Worm (Caenorhabditis elegans) whole organism, late embryonic: ENCODE data around the gene srt-18.

Experiments used
- K02D7.2 ChIP-seq: sonication (generic microtip); optimal IDR thresholded peaks from 2 replicates; lab custom pipeline; 2017; ENCODE audit warnings: mild to moderate bottlenecking, missing genetic modification characterization, missing compliant biosample characterization
- K09A11.1 ChIP-seq: sonication (generic microtip); optimal IDR thresholded peaks from 2 replicates; lab custom pipeline; 2017; ENCODE audit warnings: antibody characterized with exemption, mild to moderate bottlenecking, missing genetic modification characterization, missing compliant biosample characterization; ENCODE audit not compliant: insufficient read depth
- T23F11.4 ChIP-seq: fragments of 200-800 bp; sonication (Bioruptor generic); optimal IDR thresholded peaks from 2 replicates; lab custom pipeline; 2018; ENCODE audit warnings: mild to moderate bottlenecking, missing genetic modification characterization, missing compliant biosample characterization
- Y22D7AL.16 ChIP-seq: sonication (generic microtip); optimal IDR thresholded peaks from 2 replicates; lab custom pipeline; 2016; ENCODE audit warnings: missing genetic modification characterization, missing compliant biosample characterization
- ama-1 ChIP-seq: fragments of 150-350 bp; optimal IDR thresholded peaks from 2 replicates; lab custom pipeline; 2014
- ceh-14 ChIP-seq: sonication (generic microtip); optimal IDR thresholded peaks from 2 replicates; lab custom pipeline; 2016; ENCODE audit warnings: missing genotype, missing genetic modification characterization, missing compliant biosample characterization
- ceh-19 ChIP-seq: fragments of 200-800 bp; sonication (Bioruptor generic); optimal IDR thresholded peaks from 2 replicates; lab custom pipeline; 2018; ENCODE audit warnings: mild to moderate bottlenecking, missing genetic modification characterization, missing compliant biosample characterization
- ceh-22 ChIP-seq: sonication (generic microtip); optimal IDR thresholded peaks from 2 replicates; lab custom pipeline; 2017; ENCODE audit warnings: missing biosample characterization, missing genetic modification characterization
- ceh-9 ChIP-seq: sonication (generic microtip); optimal IDR thresholded peaks from 2 replicates; lab custom pipeline; 2016; ENCODE audit warnings: mild to moderate bottlenecking, missing genetic modification characterization, inconsistent platforms, missing compliant biosample characterization
- che-1 ChIP-seq: sonication (generic microtip); optimal IDR thresholded peaks from 2 replicates; lab custom pipeline; 2016; ENCODE audit warnings: mild to moderate bottlenecking, missing genetic modification characterization, missing compliant biosample characterization
- dmd-4 ChIP-seq: sonication (generic microtip); optimal IDR thresholded peaks from 2 replicates; lab custom pipeline; 2016; ENCODE audit warnings: borderline replicate concordance, missing genetic modification characterization, missing compliant biosample characterization
- elt-2 ChIP-seq: sonication (generic microtip); optimal IDR thresholded peaks from 2 replicates; lab custom pipeline; 2016; ENCODE audit warnings: missing genetic modification reagents, missing genetic modification characterization, missing compliant biosample characterization
- elt-4 ChIP-seq: sonication (generic microtip); optimal IDR thresholded peaks from 2 replicates; lab custom pipeline; 2016; ENCODE audit warnings: missing genetic modification characterization, missing compliant biosample characterization
- eyg-1 ChIP-seq: sonication (generic microtip); optimal IDR thresholded peaks from 2 replicates; lab custom pipeline; 2016; ENCODE audit warnings: missing genotype, missing genetic modification characterization, missing compliant biosample characterization
- fax-1 ChIP-seq: sonication (generic microtip); optimal IDR thresholded peaks from 2 replicates; lab custom pipeline; 2016; ENCODE audit warnings: missing genotype, missing genetic modification characterization, missing compliant biosample characterization
- fkh-10 ChIP-seq: fragments of 150-350 bp; optimal IDR thresholded peaks from 2 replicates; lab custom pipeline; 2014; ENCODE audit warnings: missing biosample characterization, missing genetic modification reagents, missing genetic modification characterization
- gmeb-2 ChIP-seq: sonication (generic microtip); optimal IDR thresholded peaks from 2 replicates; lab custom pipeline; 2016; ENCODE audit warnings: missing genetic modification characterization, inconsistent platforms, missing compliant biosample characterization
- hlh-13 ChIP-seq: fragments of 200-800 bp; sonication (Bioruptor generic); optimal IDR thresholded peaks from 2 replicates; lab custom pipeline; 2018; ENCODE audit warnings: mild to moderate bottlenecking, missing genetic modification characterization, missing compliant biosample characterization
- hlh-15 ChIP-seq: sonication (generic microtip); optimal IDR thresholded peaks from 2 replicates; lab custom pipeline; 2016; ENCODE audit warnings: missing genetic modification characterization, missing compliant biosample characterization
- hlh-6 ChIP-seq: sonication (generic microtip); optimal IDR thresholded peaks from 2 replicates; lab custom pipeline; 2016; ENCODE audit warnings: missing genotype, missing genetic modification characterization, missing compliant biosample characterization
- hlh-8 ChIP-seq: sonication (generic microtip); optimal IDR thresholded peaks from 2 replicates; lab custom pipeline; 2016; ENCODE audit warnings: missing genotype, missing genetic modification characterization, missing compliant biosample characterization
- lin-11 ChIP-seq: fragments of 200-800 bp; sonication (Bioruptor generic); optimal IDR thresholded peaks from 2 replicates; lab custom pipeline; 2018; ENCODE audit warnings: mild to moderate bottlenecking, missing genetic modification characterization, missing compliant biosample characterization
- nfya-1 ChIP-seq: sonication (generic microtip); optimal IDR thresholded peaks from 2 replicates; lab custom pipeline; 2017; ENCODE audit warnings: missing genetic modification characterization, mild to moderate bottlenecking, missing compliant biosample characterization, antibody characterized with exemption, moderate library complexity
- nhr-11 ChIP-seq: fragments of 150-350 bp; optimal IDR thresholded peaks from 2 replicates; lab custom pipeline; 2014; ENCODE audit warnings: missing biosample characterization, missing genetic modification characterization
- npax-4 ChIP-seq: sonication (generic microtip); optimal IDR thresholded peaks from 2 replicates; lab custom pipeline; 2016; ENCODE audit warnings: missing genetic modification characterization, missing compliant biosample characterization
- odd-2 ChIP-seq: sonication (generic microtip); optimal IDR thresholded peaks from 2 replicates; lab custom pipeline; 2017; ENCODE audit warnings: antibody characterized with exemption, mild to moderate bottlenecking, missing genetic modification characterization, missing compliant biosample characterization
- pag-3 ChIP-seq: sonication (generic microtip); optimal IDR thresholded peaks from 2 replicates; lab custom pipeline; 2016; ENCODE audit warnings: missing compliant biosample characterization, missing genetic modification characterization, borderline replicate concordance
- pat-9 ChIP-seq: fragments of 200-800 bp; sonication (Bioruptor generic); optimal IDR thresholded peaks from 2 replicates; lab custom pipeline; 2018; ENCODE audit warnings: mild to moderate bottlenecking, missing genetic modification characterization, moderate library complexity, missing compliant biosample characterization
- pax-1 ChIP-seq: fragments of 150-350 bp; optimal IDR thresholded peaks from 2 replicates; lab custom pipeline; 2014; ENCODE audit warnings: missing biosample characterization, missing genetic modification characterization
- pha-4 ChIP-seq: fragments of 150-350 bp; optimal IDR thresholded peaks from 2 replicates; lab custom pipeline; 2018; ENCODE audit warnings: missing biosample characterization, missing genetic modification reagents, missing genetic modification characterization
- ref-2 ChIP-seq: sonication (generic microtip); optimal IDR thresholded peaks from 2 replicates; lab custom pipeline; 2016; ENCODE audit warnings: missing genetic modification characterization, missing compliant biosample characterization
- rnt-1 ChIP-seq: sonication (generic microtip); optimal IDR thresholded peaks from 2 replicates; lab custom pipeline; 2016; ENCODE audit warnings: missing genetic modification characterization, missing compliant biosample characterization
- sdc-2 ChIP-seq: sonication (generic microtip); optimal IDR thresholded peaks from 2 replicates; lab custom pipeline; 2016; ENCODE audit warnings: missing genotype, missing genetic modification characterization, missing compliant biosample characterization
- ttx-3 ChIP-seq: sonication (generic microtip); optimal IDR thresholded peaks from 2 replicates; lab custom pipeline; 2016; ENCODE audit warnings: missing genetic modification reagents, missing genetic modification characterization, missing compliant biosample characterization
- unc-3 ChIP-seq, 2 experiments: fragments of 200-800 bp in 1 of 2; sonication (Bioruptor generic) in 1 of 2; sonication (generic microtip) in 1 of 2; conservative IDR thresholded peaks in 1 of 2; optimal IDR thresholded peaks in 1 of 2; 2 replicates each; pipeline versions ENCODE4 v1.3.6 to Lab custom; 2016 to 2022; ENCODE audit warnings: missing compliant biosample characterization in 2 of 2, missing genetic modification characterization in 2 of 2, missing genetic modification reagents in 1 of 2
- unc-42 ChIP-seq: sonication (generic microtip); optimal IDR thresholded peaks from 2 replicates; lab custom pipeline; 2016; ENCODE audit warnings: missing genotype, missing genetic modification characterization, missing compliant biosample characterization
- unc-55 ChIP-seq: sonication (generic microtip); optimal IDR thresholded peaks from 2 replicates; lab custom pipeline; 2017; ENCODE audit warnings: missing biosample characterization, missing genetic modification reagents, missing genetic modification characterization
- unc-86 ChIP-seq: sonication (generic microtip); optimal IDR thresholded peaks from 2 replicates; lab custom pipeline; 2016; ENCODE audit warnings: missing genetic modification characterization, missing compliant biosample characterization
- zip-5 ChIP-seq: sonication (generic microtip); optimal IDR thresholded peaks from 2 replicates; lab custom pipeline; 2016; ENCODE audit warnings: missing genetic modification characterization, missing compliant biosample characterization

Gene srt-18

ce11 chrV:9054771-9055170, 39.3 kb upstream of the srt-18 start, which contains the start of gene swm-1:
TSS of gene swm-1 (minus strand) at chrV:9054871.
- no peak for TF ChIP-seq ama-1
- no peak for TF ChIP-seq elt-4 (tag; lab: Kevin White, UChicago)
- TF ChIP-seq ceh-19 (GFP tag; lab: Kevin White, UChicago), result no peak
- no peak for TF ChIP-seq sdc-2
- no peak for TF ChIP-seq fkh-10 (GFP tag; lab: Kevin White, UChicago)
- TF ChIP-seq T23F11.4 (GFP tag; lab: Kevin White, UChicago), result no peak
- TF ChIP-seq hlh-13 (GFP tag; lab: Kevin White, UChicago), result no peak
- TF ChIP-seq ceh-22 (tag; lab: Kevin White, UChicago), result no peak
- no peak for TF ChIP-seq zip-5 (tag; lab: Kevin White, UChicago)
- no peak for TF ChIP-seq nfya-1 (tag; lab: Kevin White, UChicago)
- no peak for TF ChIP-seq npax-4 (tag; lab: Kevin White, UChicago)
- no peak for TF ChIP-seq unc-3 (GFP tag; conservative IDR thresholded peaks at IDR 0.05; lab: Robert Waterston, UW)
- TF ChIP-seq unc-3 (tag; optimal IDR thresholded peaks at IDR 0.05; lab: Kevin White, UChicago), result no peak
- no peak for TF ChIP-seq pha-4 (tag; lab: Kevin White, UChicago)
- no peak for TF ChIP-seq ref-2 (tag; lab: Kevin White, UChicago)
- TF ChIP-seq, all 69 proteins: peak for 0

ce11 chrV:9053969-9054368, 38.5 kb upstream of the srt-18 start, which contains the start of gene C25E10.8:
TSS of gene C25E10.8 (minus strand) at chrV:9054069.
- TF ChIP-seq hlh-15 (tag; lab: Kevin White, UChicago), result no peak
- no peak for TF ChIP-seq unc-42
- TF ChIP-seq K02D7.2, result no peak
- TF ChIP-seq, all 69 proteins: peak for 0

DNA sequence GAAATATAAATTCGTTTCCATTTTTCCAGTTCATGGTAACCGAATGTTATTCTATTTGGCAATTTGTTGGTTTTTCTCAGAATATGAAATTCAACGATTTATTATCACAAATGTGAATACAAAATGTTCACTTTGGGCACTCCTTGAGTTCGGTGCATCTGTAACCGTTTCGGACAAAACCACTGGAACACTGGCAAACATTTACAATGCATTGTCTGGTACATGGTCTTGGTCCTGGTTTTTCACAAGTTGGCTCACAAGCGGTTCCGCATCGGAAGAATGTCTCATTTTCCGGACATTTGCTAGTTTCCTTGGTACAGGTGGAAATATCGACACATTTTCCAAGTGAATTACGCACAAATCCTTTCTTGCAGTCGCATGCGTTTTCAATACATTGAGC, 37.8 kb upstream of the srt-18 start:
- no peak for TF ChIP-seq nfya-1 (tag; lab: Kevin White, UChicago)
- no peak for TF ChIP-seq pat-9 (tag; lab: Kevin White, UChicago)
- TF ChIP-seq elt-2 (tag; lab: Kevin White, UChicago), result no peak

ce11 chrV:9051100-9051499, 35.7 kb upstream of the srt-18 start, which contains the start of gene C25E10.7:
TSS of gene C25E10.7 (minus strand) at chrV:9051200.
- TF ChIP-seq ceh-9 (tag; lab: Kevin White, UChicago), result no peak
- TF ChIP-seq pag-3, result no peak
- TF ChIP-seq odd-2, result no peak
- no peak for TF ChIP-seq gmeb-2 (tag; lab: Kevin White, UChicago)
- TF ChIP-seq unc-55 (GFP tag; lab: Kevin White, UChicago), result no peak
- TF ChIP-seq fax-1 (tag; lab: Kevin White, UChicago), result no peak
- TF ChIP-seq elt-2 (tag; lab: Kevin White, UChicago), result no peak
- TF ChIP-seq ceh-19 (GFP tag; lab: Kevin White, UChicago), result no peak
- no peak for TF ChIP-seq ttx-3
- no peak for TF ChIP-seq ref-2 (tag; lab: Kevin White, UChicago)
- no peak for TF ChIP-seq unc-3 (GFP tag; conservative IDR thresholded peaks at IDR 0.05; lab: Robert Waterston, UW)
- TF ChIP-seq unc-3 (tag; optimal IDR thresholded peaks at IDR 0.05; lab: Kevin White, UChicago), result no peak
- no peak for TF ChIP-seq Y22D7AL.16 (tag; lab: Kevin White, UChicago)
- no peak for TF ChIP-seq fkh-10 (GFP tag; lab: Kevin White, UChicago)
- TF ChIP-seq ceh-14 (tag; lab: Kevin White, UChicago), result no peak

DNA sequence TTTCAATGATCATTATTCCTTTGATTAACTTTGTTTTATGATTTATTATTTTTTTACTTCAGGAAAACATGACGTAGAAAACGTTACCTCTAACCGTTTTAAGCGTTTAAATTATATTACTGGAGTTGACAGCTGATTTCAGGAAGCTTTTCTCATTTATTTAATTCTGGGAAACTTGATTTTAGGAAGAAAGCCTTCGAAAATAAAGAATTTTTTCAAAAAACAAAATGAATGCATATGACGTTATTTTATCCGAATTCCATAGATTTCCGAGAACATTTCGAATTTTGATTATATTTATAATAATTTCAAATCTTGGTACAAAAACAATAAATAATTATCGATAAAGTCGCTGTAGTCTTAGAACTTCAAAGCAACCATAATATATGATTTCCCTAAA, 33.8 kb upstream of the srt-18 start:
- TF ChIP-seq unc-86 (no peak), che-1 (tag; lab: Kevin White, UChicago) (no peak), hlh-15 (tag; lab: Kevin White, UChicago) (no peak), nfya-1 (tag; lab: Kevin White, UChicago) (no peak), odd-2 (no peak)

ce11 chrV:9047555-9048049, 32.2 kb upstream of the srt-18 start, which contains the start of gene C25E10.17:
TSS of gene C25E10.17 (minus strand) at chrV:9047605.
- TF ChIP-seq rnt-1 (tag; lab: Kevin White, UChicago), result no peak
- no peak for TF ChIP-seq ama-1
- TF ChIP-seq ceh-22 (tag; lab: Kevin White, UChicago), result no peak
- TF ChIP-seq nhr-11, result no peak
- TF ChIP-seq T23F11.4 (GFP tag; lab: Kevin White, UChicago), result no peak
- TF ChIP-seq lin-11 (tag; lab: Kevin White, UChicago), result no peak
- TF ChIP-seq eyg-1 (tag; lab: Kevin White, UChicago), result no peak
- TF ChIP-seq hlh-8 (tag; lab: Kevin White, UChicago), result no peak
- no peak for TF ChIP-seq ttx-3
- no peak for TF ChIP-seq hlh-6
- TF ChIP-seq dmd-4 (tag; lab: Kevin White, UChicago), result no peak
- TF ChIP-seq elt-2 (tag; lab: Kevin White, UChicago), result no peak
- no peak for TF ChIP-seq pax-1 (tag; lab: Kevin White, UChicago)
- TF ChIP-seq K09A11.1, result no peak
- no peak for TF ChIP-seq nfya-1 (tag; lab: Kevin White, UChicago)
- TF ChIP-seq unc-55 (GFP tag; lab: Kevin White, UChicago), result no peak
